Worm (Caenorhabditis elegans) whole organism, L1 larva: ENCODE results near the gene F11G11.14.
"Not testable (repeated sequence)": the region's sequence is repeated elsewhere in the genome, so short reads cannot be mapped to it uniquely, and the experiment has no call there.

ENCODE experiments used
- C04F5.9 ChIP-seq: sonication (generic microtip); optimal IDR thresholded peaks from 2 replicates; lab custom pipeline; 2016; ENCODE audit warnings: missing genetic modification characterization, missing compliant biosample characterization
- C16A3.4 ChIP-seq: fragments of 150-350 bp; optimal IDR thresholded peaks from 2 replicates; lab custom pipeline; 2014; ENCODE audit warnings: missing biosample characterization, missing genetic modification characterization
- C34B4.2 ChIP-seq: sonication (generic microtip); optimal IDR thresholded peaks from 2 replicates; lab custom pipeline; 2017; ENCODE audit warnings: mild to moderate bottlenecking, missing genetic modification characterization, missing compliant biosample characterization
- aly-2 ChIP-seq: fragments of 150-350 bp; optimal IDR thresholded peaks from 2 replicates; lab custom pipeline; 2014; ENCODE audit warnings: missing biosample characterization, missing genetic modification characterization
- ama-1 ChIP-seq: fragments of 150-350 bp; optimal IDR thresholded peaks from 2 replicates; lab custom pipeline; 2014
- blmp-1 ChIP-seq: fragments of 150-350 bp; optimal IDR thresholded peaks from 2 replicates; lab custom pipeline; 2014; ENCODE audit warnings: missing biosample characterization, missing genetic modification characterization
- ceh-63 ChIP-seq: fragments of 200-800 bp; sonication (Bioruptor generic); optimal IDR thresholded peaks from 2 replicates; lab custom pipeline; 2018; ENCODE audit warnings: mild to moderate bottlenecking, missing genetic modification characterization, missing compliant biosample characterization
- ceh-82 ChIP-seq, 3 experiments: fragments of 150-350 bp in 1 of 3; sonication (generic microtip) in 2 of 3; optimal IDR thresholded peaks; 2 replicates each; lab custom pipeline; 2014 to 2017; ENCODE audit warnings: missing biosample characterization in 3 of 3, missing genetic modification characterization in 3 of 3
- ceh-90 ChIP-seq: sonication (generic microtip); optimal IDR thresholded peaks from 2 replicates; lab custom pipeline; 2016; ENCODE audit warnings: missing genetic modification characterization, missing compliant biosample characterization
- efl-1 ChIP-seq, 4 experiments: fragments of 150-350 bp; optimal IDR thresholded peaks in 3 of 4; peaks in 1 of 4; 1 replicate in 1 of 4; 2 replicates in 3 of 4; lab custom pipeline; 2014; ENCODE audit warnings: missing biosample characterization in 2 of 4, missing genetic modification characterization in 2 of 4, missing genetic modification reagents in 2 of 4
- efl-3 ChIP-seq: fragments of 200-800 bp; sonication (Bioruptor generic); optimal IDR thresholded peaks from 2 replicates; lab custom pipeline; 2018; ENCODE audit warnings: mild to moderate bottlenecking, missing genetic modification characterization, missing compliant biosample characterization
- elt-3 ChIP-seq, 6 experiments: fragments of 150-350 bp in 1 of 6; sonication (generic microtip); optimal IDR thresholded peaks; 2 replicates each; lab custom pipeline; 2017 to 2018; ENCODE audit warnings: missing biosample characterization in 6 of 6, missing genetic modification characterization in 6 of 6, inconsistent platforms in 1 of 6
- ets-5 ChIP-seq: fragments of 200-800 bp; sonication (Bioruptor generic); IDR thresholded peaks from 2 replicates; pipeline ENCODE4 v1.3.6; 2022; ENCODE audit warnings: missing genetic modification characterization, missing compliant biosample characterization
- fkh-10 ChIP-seq: sonication (generic microtip); optimal IDR thresholded peaks from 2 replicates; lab custom pipeline; 2017; ENCODE audit warnings: missing biosample characterization, missing genetic modification reagents, missing genetic modification characterization
- fkh-4 ChIP-seq: sonication (generic microtip); optimal IDR thresholded peaks from 2 replicates; lab custom pipeline; 2016; ENCODE audit warnings: missing compliant biosample characterization, missing genetic modification characterization, borderline replicate concordance
- grh-1 ChIP-seq: fragments of 200-800 bp; sonication (Bioruptor generic); IDR thresholded peaks from 2 replicates; pipeline ENCODE4 v1.3.6; 2022; ENCODE audit warnings: missing genetic modification reagents, missing genetic modification characterization, missing compliant biosample characterization
- hlh-17 ChIP-seq: fragments of 200-800 bp; sonication (Bioruptor generic); optimal IDR thresholded peaks from 2 replicates; lab custom pipeline; 2018; ENCODE audit warnings: missing genetic modification characterization, mild to moderate bottlenecking, missing compliant biosample characterization, moderate library complexity, borderline replicate concordance
- hlh-4 ChIP-seq: sonication (generic microtip); optimal IDR thresholded peaks from 2 replicates; lab custom pipeline; 2016; ENCODE audit warnings: mild to moderate bottlenecking, missing genetic modification characterization, missing compliant biosample characterization
- irx-1 ChIP-seq: sonication (generic microtip); optimal IDR thresholded peaks from 2 replicates; lab custom pipeline; 2016; ENCODE audit warnings: missing genetic modification characterization, missing compliant biosample characterization
- isw-1 ChIP-seq: fragments of 200-800 bp; sonication (Bioruptor generic); IDR thresholded peaks from 2 replicates; pipeline ENCODE4 v1.3.6; 2022; ENCODE audit warnings: missing genetic modification characterization, missing compliant biosample characterization
- lin-13 ChIP-seq: fragments of 150-350 bp; optimal IDR thresholded peaks from 2 replicates; lab custom pipeline; 2014; ENCODE audit warnings: missing biosample characterization, missing genetic modification reagents, missing genetic modification characterization
- lin-14 ChIP-seq: fragments of 200-800 bp; sonication (Bioruptor generic); optimal IDR thresholded peaks from 2 replicates; lab custom pipeline; 2018; ENCODE audit warnings: mild to moderate bottlenecking, missing genetic modification characterization, moderate library complexity, missing compliant biosample characterization
- lin-39 ChIP-seq: fragments of 150-350 bp; optimal IDR thresholded peaks from 2 replicates; lab custom pipeline; 2014; ENCODE audit warnings: missing biosample characterization, missing genetic modification reagents, missing genetic modification characterization
- lir-3 ChIP-seq: sonication (generic microtip); optimal IDR thresholded peaks from 2 replicates; lab custom pipeline; 2016; ENCODE audit warnings: mild to moderate bottlenecking, missing genetic modification characterization, moderate library complexity, missing compliant biosample characterization; ENCODE audit not compliant: poor library complexity
- mab-9 ChIP-seq: fragments of 200-800 bp; sonication (Bioruptor generic); IDR thresholded peaks from 2 replicates; pipeline ENCODE4 v1.3.6; 2022; ENCODE audit warnings: missing genetic modification reagents, missing genetic modification characterization, missing compliant biosample characterization
- mep-1 ChIP-seq: fragments of 150-350 bp; optimal IDR thresholded peaks from 2 replicates; lab custom pipeline; 2014; ENCODE audit warnings: missing biosample characterization, missing genetic modification characterization
- nhr-12 ChIP-seq: sonication (generic microtip); optimal IDR thresholded peaks from 2 replicates; lab custom pipeline; 2017; ENCODE audit warnings: missing biosample characterization, missing genetic modification characterization
- nhr-19 ChIP-seq: fragments of 200-800 bp; sonication (Bioruptor generic); conservative IDR thresholded peaks from 2 replicates; pipeline ENCODE4 v1.3.6; 2022; ENCODE audit warnings: missing genetic modification characterization, missing compliant biosample characterization
- nhr-20 ChIP-seq: sonication (generic microtip); optimal IDR thresholded peaks from 2 replicates; lab custom pipeline; 2016; ENCODE audit warnings: mild to moderate bottlenecking, missing genetic modification characterization, missing compliant biosample characterization
- nhr-28 ChIP-seq: fragments of 150-350 bp; optimal IDR thresholded peaks from 2 replicates; lab custom pipeline; 2014; ENCODE audit warnings: missing biosample characterization, missing genetic modification characterization
- nhr-47 ChIP-seq: sonication (generic microtip); optimal IDR thresholded peaks from 2 replicates; lab custom pipeline; 2016; ENCODE audit warnings: mild to moderate bottlenecking, missing genetic modification characterization, moderate library complexity, missing compliant biosample characterization
- nhr-76 ChIP-seq: sonication (generic microtip); optimal IDR thresholded peaks from 2 replicates; lab custom pipeline; 2017; ENCODE audit warnings: missing biosample characterization, missing genetic modification characterization
- nhr-84 ChIP-seq: sonication (generic microtip); optimal IDR thresholded peaks from 2 replicates; lab custom pipeline; 2017; ENCODE audit warnings: missing biosample characterization, missing genetic modification characterization
- nhr-85 ChIP-seq: sonication (generic microtip); peaks from one replicate; lab custom pipeline; 2016; ENCODE audit warnings: missing genetic modification characterization, inconsistent platforms, missing compliant biosample characterization
- rnt-1 ChIP-seq: sonication (generic microtip); optimal IDR thresholded peaks from 2 replicates; lab custom pipeline; 2016; ENCODE audit warnings: mild to moderate bottlenecking, missing genetic modification characterization, moderate library complexity, missing compliant biosample characterization
- sptf-1 ChIP-seq: fragments of 150-350 bp; optimal IDR thresholded peaks from 2 replicates; lab custom pipeline; 2014; ENCODE audit warnings: missing biosample characterization, missing genetic modification characterization
- sup-37 ChIP-seq: fragments of 200-800 bp; sonication (Bioruptor generic); optimal IDR thresholded peaks from 2 replicates; lab custom pipeline; 2018; ENCODE audit warnings: mild to moderate bottlenecking, missing genetic modification characterization, missing compliant biosample characterization
- tbx-2 ChIP-seq: sonication (generic microtip); optimal IDR thresholded peaks from 2 replicates; lab custom pipeline; 2016; ENCODE audit warnings: missing genetic modification characterization, missing compliant biosample characterization
- tlp-1 ChIP-seq: fragments of 150-350 bp; optimal IDR thresholded peaks from 2 replicates; lab custom pipeline; 2014; ENCODE audit warnings: missing biosample characterization, missing genetic modification characterization
- unc-62 ChIP-seq: fragments of 150-350 bp; optimal IDR thresholded peaks from 2 replicates; lab custom pipeline; 2014; ENCODE audit warnings: missing biosample characterization, missing genetic modification reagents, missing genetic modification characterization
- xbp-1 ChIP-seq: sonication (generic microtip); optimal IDR thresholded peaks from 2 replicates; lab custom pipeline; 2016; ENCODE audit warnings: missing genetic modification characterization, missing compliant biosample characterization
- zip-4 ChIP-seq: fragments of 200-800 bp; sonication (Bioruptor generic); optimal IDR thresholded peaks from 2 replicates; lab custom pipeline; 2018; ENCODE audit warnings: mild to moderate bottlenecking, missing genetic modification characterization, moderate library complexity, missing compliant biosample characterization
- ztf-4 ChIP-seq: fragments of 150-350 bp; optimal IDR thresholded peaks from 2 replicates; lab custom pipeline; 2014; ENCODE audit warnings: missing biosample characterization, missing genetic modification characterization

Gene F11G11.14

ce11 chrII:4821739-4822138 is 41.7 kb upstream of the F11G11.14 start, which contains the start of gene lact-5 (continued):
- no peak for TF ChIP-seq unc-62
- TF ChIP-seq nhr-85 (tag; lab: Kevin White, UChicago), result peak; percentile 76
- no peak for TF ChIP-seq nhr-19 (GFP tag; lab: Robert Waterston, UW)
- no peak for TF ChIP-seq tlp-1 (tag; lab: Kevin White, UChicago)
- no peak for TF ChIP-seq nhr-47
- TF ChIP-seq nhr-12 (tag; lab: Kevin White, UChicago), result no peak
- no peak for TF ChIP-seq fkh-4 (tag; lab: Kevin White, UChicago)
- peak; percentile 47 for TF ChIP-seq nhr-20 (tag; lab: Kevin White, UChicago)
- no peak for TF ChIP-seq mab-9 (GFP tag; lab: Robert Waterston, UW)
- no peak for TF ChIP-seq isw-1 (GFP tag; lab: Robert Waterston, UW)
- TF ChIP-seq elt-3 (tag; optimal IDR thresholded peaks at IDR 0.05; lab: Kevin White, UChicago), result peak in 3 of 6 experiments; percentile 34 to 69 (median 45)
- no peak for TF ChIP-seq C34B4.2 (tag; lab: Kevin White, UChicago)

ce11 chrII:4822610-4823009 is 40.9 kb upstream of the F11G11.14 start:
- TF ChIP-seq ceh-90 (tag; lab: Kevin White, UChicago), result no peak
- no peak for TF ChIP-seq efl-1 (optimal IDR thresholded peaks at IDR 0.05; lab: Kevin White, UChicago)
- peak in 1 of 2 experiments; percentile 79 for TF ChIP-seq efl-1 (GFP tag; optimal IDR thresholded peaks at IDR 0.05 in 1 of 2; lab: Kevin White, UChicago)
- peak; percentile 58 for TF ChIP-seq blmp-1 (tag; lab: Kevin White, UChicago)

- not testable (repeated sequence) for TF ChIP-seq nhr-28 (tag; lab: Kevin White, UChicago); xbp-1; rnt-1 (tag; lab: Kevin White, UChicago)
- TF ChIP-seq, all 84 proteins: peak for 0; not testable (repeated sequence) for 84
These were observed 38.3 kb upstream of the F11G11.14 start, which contains the start of the genes C33F10.8 and msp-40 for ce11 chrII:4825133-4825532. TSS of gene C33F10.8 (minus strand) at chrII:4825233. TSS of gene msp-40 (plus strand) at chrII:4825414.

ce11 chrII:4827734-4828609 is 35.5 kb upstream of the F11G11.14 start, which contains the start of the genes fbxb-88 and tbck-1:
TSS of gene fbxb-88 (minus strand) at chrII:4827884.
TSS of gene tbck-1 (plus strand) at chrII:4828559.
- TF ChIP-seq C34B4.2 (tag; lab: Kevin White, UChicago) (no peak), unc-62 (no peak), irx-1 (tag; lab: Kevin White, UChicago) (peak; percentile 37), aly-2 (tag; lab: Kevin White, UChicago) (no peak), ceh-90 (tag; lab: Kevin White, UChicago) (no peak), sup-37 (no peak), ama-1 (lab: Kevin White, UChicago) (no peak), fkh-10 (GFP tag; lab: Kevin White, UChicago) (no peak), efl-3 (GFP tag; lab: Kevin White, UChicago) (no peak), xbp-1 (peak; percentile 64), nhr-85 (tag; lab: Kevin White, UChicago) (peak; percentile 80), nhr-19 (GFP tag; lab: Robert Waterston, UW) (peak; percentile 52), hlh-4 (no peak), nhr-84 (tag; lab: Kevin White, UChicago) (no peak), zip-4 (GFP tag; lab: Kevin White, UChicago) (no peak), lin-14 (GFP tag; lab: Kevin White, UChicago) (no peak), lin-13 (GFP tag; lab: Kevin White, UChicago) (no peak), C16A3.4 (tag; lab: Kevin White, UChicago) (peak; percentile 57), hlh-17 (GFP tag; lab: Kevin White, UChicago) (no peak), lin-39 (tag; lab: Kevin White, UChicago) (peak; percentile 44), rnt-1 (tag; lab: Kevin White, UChicago) (peak; percentile 55), tbx-2 (peak; percentile 62), mep-1 (peak; percentile 67), grh-1 (GFP tag; lab: Robert Waterston, UW) (no peak), nhr-47 (peak; percentile 68), nhr-12 (tag; lab: Kevin White, UChicago) (no peak), ceh-82 (tag; optimal IDR thresholded peaks at IDR 0.05; lab: Kevin White, UChicago) (peak in 2 of 3 experiments; percentile 53 to 62), sptf-1 (tag; lab: Kevin White, UChicago) (no peak), lir-3 (tag; lab: Kevin White, UChicago) (peak; percentile 27), ztf-4 (no peak), nhr-76 (tag; lab: Kevin White, UChicago) (no peak), ceh-63 (GFP tag; lab: Kevin White, UChicago) (no peak), C04F5.9 (tag; lab: Kevin White, UChicago) (no peak), ets-5 (GFP tag; lab: Robert Waterston, UW) (no peak)
